Worm (Caenorhabditis elegans): ENCODE data around the gene T26A5.8.
A peak's percentile ranks its signal among the peaks of the same experiment; 100 is the strongest.

T26A5.8 gene

ce11 chrIII:6431766-6432228 lies 30.9 kb downstream of the T26A5.8 start, which contains the start of the genes mrps-17 and txdc-9 (continued):
- TF ChIP-seq duxl-1 (tag; optimal IDR thresholded peaks at IDR 0.05; ENCODE audit: poor library complexity) (no peak), nhr-41 (GFP tag; IDR thresholded peaks at IDR 0.05) (no peak), mdl-1 (tag; optimal IDR thresholded peaks at IDR 0.05) (peak in 1 of 2 experiments; percentile 19), D1046.2 (GFP tag; IDR thresholded peaks at IDR 0.05) (no peak), ces-1 (GFP tag; optimal IDR thresholded peaks at IDR 0.05) (peak; percentile 63), tag-97 (GFP tag; IDR thresholded peaks at IDR 0.05) (no peak)

ce11 chrIII:6430834-6431233 lies 31.8 kb downstream of the T26A5.8 start, which contains the start of gene popl-1:
Gene popl-1 (minus strand): TSS chrIII:6430934.
- no peak for TF ChIP-seq madf-5 (GFP tag; IDR thresholded peaks at IDR 0.05)

- TF ChIP-seq daf-19 (GFP tag; conservative IDR thresholded peaks at IDR 0.05): no peak
- no peak for TF ChIP-seq nhr-25 (tag; optimal IDR thresholded peaks at IDR 0.05; ENCODE audit: borderline replicate concordance, insufficient read depth)
- TF ChIP-seq snpc-4 (tag; optimal IDR thresholded peaks at IDR 0.05): no peak
- no peak for TF ChIP-seq pqm-1 (tag; optimal IDR thresholded peaks at IDR 0.05)
- no peak for TF ChIP-seq Y105C5A.15 (GFP tag; IDR thresholded peaks at IDR 0.05)
- TF ChIP-seq dmd-9 (GFP tag; IDR thresholded peaks at IDR 0.05): no peak
- TF ChIP-seq zfp-3 (GFP tag; conservative IDR thresholded peaks at IDR 0.05): no peak
- TF ChIP-seq lin-39 (tag; optimal IDR thresholded peaks at IDR 0.05): no peak
- no peak for TF ChIP-seq tra-1 (GFP tag; IDR thresholded peaks at IDR 0.05)
- TF ChIP-seq spr-3 (GFP tag; optimal IDR thresholded peaks at IDR 0.05): no peak
- TF ChIP-seq madf-5 (GFP tag; IDR thresholded peaks at IDR 0.05): no peak
These were observed 35.5 kb downstream of the T26A5.8 start, which contains the start of gene C05D11.8 for ce11 chrIII:6427205-6427604. Gene C05D11.8 (minus strand): TSS chrIII:6427305.

ce11 chrIII:6422721-6423120 lies 39.9 kb downstream of the T26A5.8 start:
- TF ChIP-seq ztf-11 (tag; optimal IDR thresholded peaks at IDR 0.05) (no peak), lin-38 (GFP tag; IDR thresholded peaks at IDR 0.05) (no peak), zfp-2 (tag; optimal IDR thresholded peaks at IDR 0.05) (no peak), F10B5.3 (tag; optimal IDR thresholded peaks at IDR 0.05) (no peak), dmd-9 (GFP tag; IDR thresholded peaks at IDR 0.05) (no peak), gei-8 (GFP tag; optimal IDR thresholded peaks at IDR 0.05) (no peak), Y48G9A.11 (GFP tag; IDR thresholded peaks at IDR 0.05) (no peak), mdt-29 (GFP tag; IDR thresholded peaks at IDR 0.05) (0 out of 2 replicates have a peak, but pooled peaks have one; percentile 24), ztf-7 (tag; optimal IDR thresholded peaks at IDR 0.05) (no peak), tag-97 (GFP tag; IDR thresholded peaks at IDR 0.05) (no peak), nhr-102 (tag; optimal IDR thresholded peaks at IDR 0.05) (no peak), spr-3 (GFP tag; optimal IDR thresholded peaks at IDR 0.05) (no peak), ama-1 (optimal IDR thresholded peaks at IDR 0.05) (no peak), mxl-3 (GFP tag; optimal IDR thresholded peaks at IDR 0.05) (peak; percentile 71), skn-1 (tag; optimal IDR thresholded peaks at IDR 0.05) (no peak), dmd-8 (GFP tag; IDR thresholded peaks at IDR 0.05) (no peak), unc-62 (GFP tag; optimal IDR thresholded peaks at IDR 0.05 in 1 of 2) (peak in 1 of 2 experiments; percentile 94), unc-62 (tag; optimal IDR thresholded peaks at IDR 0.05) (no peak), duxl-1 (tag; optimal IDR thresholded peaks at IDR 0.05; ENCODE audit: poor library complexity) (no peak), ZK546.5 (tag; optimal IDR thresholded peaks at IDR 0.05) (no peak), aha-1 (tag) (no peak), daf-19 (GFP tag; conservative IDR thresholded peaks at IDR 0.05) (no peak), lin-13 (GFP tag; optimal IDR thresholded peaks at IDR 0.05) (no peak), madf-9 (GFP tag; conservative IDR thresholded peaks at IDR 0.05) (no peak), nhr-10 (tag; optimal IDR thresholded peaks at IDR 0.05) (no peak), ceh-44 (GFP tag; IDR thresholded peaks at IDR 0.05) (no peak), nhr-77 (tag; optimal IDR thresholded peaks at IDR 0.05) (peak; percentile 4), hlh-11 (tag; optimal IDR thresholded peaks at IDR 0.05) (peak; percentile 40), F37D6.2 (tag; optimal IDR thresholded peaks at IDR 0.05) (no peak), mep-1 (tag; optimal IDR thresholded peaks at IDR 0.05) (peak; percentile 5), unc-130 (GFP tag; optimal IDR thresholded peaks at IDR 0.05) (no peak), dmd-6 (GFP tag; IDR thresholded peaks at IDR 0.05) (peak; percentile 73), dve-1 (tag; optimal IDR thresholded peaks at IDR 0.05; ENCODE audit: insufficient read depth) (peak; percentile 59), lin-39 (tag; optimal IDR thresholded peaks at IDR 0.05) (no peak), T26A8.4 (GFP tag; IDR thresholded peaks at IDR 0.05) (no peak)
